Worm (Caenorhabditis elegans) whole organism, midembryonic: ENCODE results near the gene ZC239.22.

Experiments
- T22C8.4 ChIP-seq: fragments of 200-800 bp; sonication (Bioruptor generic); IDR thresholded peaks from 2 replicates; pipeline ENCODE4 v1.3.6; 2022; ENCODE audit warnings: missing genetic modification characterization, missing compliant biosample characterization
- flt-1 ChIP-seq: fragments of 200-800 bp; sonication (Bioruptor generic); IDR thresholded peaks from 2 replicates; pipeline ENCODE4 v1.3.6; 2022; ENCODE audit warnings: missing genetic modification characterization, missing compliant biosample characterization

DNA sequence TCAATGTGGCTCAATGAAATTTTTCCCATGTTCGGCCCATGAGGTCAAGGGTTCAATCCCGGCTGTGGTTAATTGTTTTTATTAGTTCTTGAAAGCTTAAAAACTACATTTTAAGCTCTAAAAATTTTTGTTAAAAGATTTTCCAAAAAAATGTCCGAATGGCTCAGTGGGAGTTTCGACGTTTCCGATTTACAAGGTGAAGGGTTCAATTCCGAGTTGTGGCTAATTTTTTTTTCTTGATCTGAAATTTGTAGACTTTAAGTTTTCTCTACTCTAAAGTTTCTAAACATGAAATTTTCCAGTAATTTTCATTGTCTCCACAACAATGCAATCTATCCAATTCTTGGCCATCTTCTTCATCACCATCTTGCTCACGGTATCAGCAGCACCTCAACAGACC lies 41.9 kb upstream of the ZC239.22 start, which contains the start of gene F02E11.2:
- TF ChIP-seq flt-1: no peak
- no peak for TF ChIP-seq T22C8.4
